Fruit fly (Drosophila melanogaster): Measurements from ENCODE around the gene trem.
A peak's percentile ranks its signal among the peaks of the same experiment; 100 is the strongest.

The trem gene

DNA sequence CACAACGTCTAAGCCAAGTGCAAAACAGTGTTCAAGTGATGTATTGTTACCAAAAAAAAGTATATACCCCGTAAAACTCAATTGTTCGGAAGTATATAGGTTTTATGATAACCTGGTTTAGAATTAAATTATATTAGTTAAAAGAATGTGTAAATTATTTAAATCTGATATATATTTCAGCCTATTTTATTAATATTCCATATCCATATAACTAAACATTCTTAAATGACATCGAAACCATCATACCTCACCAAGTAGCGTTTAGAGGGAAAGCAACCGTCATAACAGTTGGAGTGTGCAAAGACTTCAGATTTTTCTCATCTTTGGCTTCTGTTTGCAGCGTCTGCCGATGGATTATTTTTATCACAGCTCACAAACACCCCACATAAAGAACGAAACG, 31.6 kb downstream of the trem start (continued):
- TF ChIP-seq net (GFP tag; optimal IDR thresholded peaks at IDR 0.05) (peak; percentile 80), CG8119 (GFP tag; IDR thresholded peaks at IDR 0.05) (peak; percentile 92), Lpt (GFP tag; optimal IDR thresholded peaks at IDR 0.05) (peak; percentile 78), achi (GFP tag; optimal IDR thresholded peaks at IDR 0.05) (peak; percentile 85), CG10631 (GFP tag; optimal IDR thresholded peaks at IDR 0.05) (peak; percentile 87), CG16779 (tag; optimal IDR thresholded peaks at IDR 0.05) (peak; percentile 46), Eip75B (GFP tag; optimal IDR thresholded peaks at IDR 0.05) (peak; percentile 58), Blimp-1 (GFP tag; optimal IDR thresholded peaks at IDR 0.05) (peak; percentile 44), CG31627 (GFP tag; optimal IDR thresholded peaks at IDR 0.05) (peak; percentile 55), CG6808 (GFP tag; optimal IDR thresholded peaks at IDR 0.05) (peak; percentile 73), Met (GFP tag; optimal IDR thresholded peaks at IDR 0.05) (peak; percentile 73), lz (GFP tag; optimal IDR thresholded peaks at IDR 0.05) (peak; percentile 62), Sox102F (GFP tag; optimal IDR thresholded peaks at IDR 0.05) (peak; percentile 72), Hr39 (GFP tag; optimal IDR thresholded peaks at IDR 0.05) (peak; percentile 60)

DNA sequence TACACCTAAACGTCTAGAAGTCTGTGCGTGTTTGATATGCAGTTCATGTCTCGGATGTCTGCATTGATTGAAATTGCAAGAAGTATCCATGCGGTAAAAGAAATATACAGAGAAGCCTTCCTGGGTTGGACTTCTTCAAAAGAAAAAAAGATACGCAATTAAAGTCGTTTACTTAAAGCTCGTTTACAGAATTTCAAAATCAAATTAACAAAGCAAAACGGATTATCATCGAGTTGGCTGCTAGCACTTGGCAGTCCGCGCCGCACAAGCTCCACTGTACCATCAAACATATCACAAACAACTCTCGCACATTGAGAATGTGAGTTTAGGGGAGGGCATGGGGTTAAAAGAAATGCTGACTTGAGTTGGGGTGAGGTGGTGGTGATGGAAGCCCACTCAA, 32.7 kb downstream of the trem start:
- TF ChIP-seq Eip78C (GFP tag) (peak; percentile 87), lz (GFP tag; optimal IDR thresholded peaks at IDR 0.05) (peak; percentile 62), CG9139 (GFP tag; optimal IDR thresholded peaks at IDR 0.05) (peak; percentile 37), CG3032 (tag; optimal IDR thresholded peaks at IDR 0.05) (peak; percentile 62), Ets21C (GFP tag; optimal IDR thresholded peaks at IDR 0.05) (peak; percentile 40), fd59A (GFP tag; optimal IDR thresholded peaks at IDR 0.05) (peak; percentile 52), Blimp-1 (GFP tag; optimal IDR thresholded peaks at IDR 0.05) (no peak), dsx (GFP tag; optimal IDR thresholded peaks at IDR 0.05; ENCODE audit: poor library complexity, severe bottlenecking) (peak; percentile 48), CG1621 (tag; optimal IDR thresholded peaks at IDR 0.05) (peak; percentile 57), cyc (GFP tag; optimal IDR thresholded peaks at IDR 0.05) (peak; percentile 68), CG10631 (GFP tag; optimal IDR thresholded peaks at IDR 0.05) (peak; percentile 68), CG15336 (GFP tag; IDR thresholded peaks at IDR 0.05) (peak; percentile 75), dac (GFP tag; optimal IDR thresholded peaks at IDR 0.05) (peak; percentile 33), CG8119 (GFP tag; IDR thresholded peaks at IDR 0.05) (peak; percentile 76), Hr39 (GFP tag; optimal IDR thresholded peaks at IDR 0.05) (peak; percentile 76), vri (GFP tag; optimal IDR thresholded peaks at IDR 0.05) (peak; percentile 40), salr (GFP tag; optimal IDR thresholded peaks at IDR 0.05) (peak; percentile 43 to 48), CG7368 (GFP tag; optimal IDR thresholded peaks at IDR 0.05) (peak; percentile 51), fkh (GFP tag; optimal IDR thresholded peaks at IDR 0.05) (no peak), spab (GFP tag; optimal IDR thresholded peaks at IDR 0.05) (peak; percentile 34), Smox (GFP tag; optimal IDR thresholded peaks at IDR 0.05) (peak; percentile 55), CG4318 (GFP tag; optimal IDR thresholded peaks at IDR 0.05) (peak; percentile 19), CG34406 (GFP tag; optimal IDR thresholded peaks at IDR 0.05) (peak; percentile 55), CG11294 (GFP tag; IDR thresholded peaks at IDR 0.05) (peak; percentile 46), fd85E (GFP tag; optimal IDR thresholded peaks at IDR 0.05) (no peak), pdm3 (GFP tag; optimal IDR thresholded peaks at IDR 0.05) (peak; percentile 78), CG8632 (GFP tag; optimal IDR thresholded peaks at IDR 0.05) (peak; percentile 57), CG6808 (GFP tag; optimal IDR thresholded peaks at IDR 0.05) (peak; percentile 60), CG11902 (GFP tag; optimal IDR thresholded peaks at IDR 0.05) (peak; percentile 62), Sox14 (GFP tag; optimal IDR thresholded peaks at IDR 0.05) (peak; percentile 80), CG3919 (GFP tag; optimal IDR thresholded peaks at IDR 0.05) (peak; percentile 82), svp (GFP tag) (peak; percentile 73), CG11762 (GFP tag; optimal IDR thresholded peaks at IDR 0.05; ENCODE audit: insufficient read depth) (peak; percentile 10), CG6854 (GFP tag; optimal IDR thresholded peaks at IDR 0.05) (no peak), Sox102F (GFP tag; optimal IDR thresholded peaks at IDR 0.05) (peak; percentile 48), acj6 (GFP tag; optimal IDR thresholded peaks at IDR 0.05) (peak; percentile 77), CG31627 (GFP tag; optimal IDR thresholded peaks at IDR 0.05) (peak; percentile 69), CG10669 (GFP tag; optimal IDR thresholded peaks at IDR 0.05) (peak; percentile 66), Hr4 (GFP tag; optimal IDR thresholded peaks at IDR 0.05) (peak; percentile 72), net (GFP tag; optimal IDR thresholded peaks at IDR 0.05) (peak; percentile 66), CG6276 (GFP tag; optimal IDR thresholded peaks at IDR 0.05) (peak; percentile 54), Met (GFP tag; optimal IDR thresholded peaks at IDR 0.05) (peak; percentile 70), topi (GFP tag; optimal IDR thresholded peaks at IDR 0.05) (peak; percentile 57), CG8319 (GFP tag; optimal IDR thresholded peaks at IDR 0.05) (peak; percentile 20), CG16779 (tag; optimal IDR thresholded peaks at IDR 0.05) (peak; percentile 20)

All from whole organism, prepupa.